Fruit fly (Drosophila melanogaster) whole organism, wandering third instar larva: ENCODE results near the gene Ost48.

Experiments used
- CrebA ChIP-seq: fragments of 200-800 bp; sonication (Bioruptor generic); optimal IDR thresholded peaks from 2 replicates; lab custom pipeline; 2016; ENCODE audit warnings: missing biosample characterization, mild to moderate bottlenecking, missing genetic modification characterization, borderline replicate concordance
- Dif ChIP-seq: fragments of 200-275, 200-300 bp; sonication (Bioruptor generic); optimal IDR thresholded peaks from 2 replicates; lab custom pipeline; 2018; ENCODE audit warnings: missing biosample characterization, missing genetic modification characterization; ENCODE audit not compliant: partially characterized antibody
- GATAd ChIP-seq: sonication (Bioruptor generic); optimal IDR thresholded peaks from 2 replicates; lab custom pipeline; 2016; ENCODE audit warnings: missing biosample characterization, missing genetic modification characterization
- Hr78 ChIP-seq: fragments of >200 bp; optimal IDR thresholded peaks from 2 replicates; lab custom pipeline; 2017; ENCODE audit warnings: missing biosample characterization, missing genetic modification characterization
- Hr83 ChIP-seq: fragments of 200-300 bp; sonication (Bioruptor generic); optimal IDR thresholded peaks from 2 replicates; lab custom pipeline; 2016; ENCODE audit warnings: missing biosample characterization, mild to moderate bottlenecking, missing genetic modification characterization, moderate library complexity; ENCODE audit not compliant: poor library complexity, severe bottlenecking
- Jra ChIP-seq: sonication (Bioruptor generic); optimal IDR thresholded peaks from 2 replicates; lab custom pipeline; 2016; ENCODE audit warnings: missing biosample characterization, missing genetic modification characterization
- Mio ChIP-seq: sonication (Bioruptor generic); optimal IDR thresholded peaks from 2 replicates; lab custom pipeline; 2016; ENCODE audit warnings: missing biosample characterization, missing genetic modification characterization
- Myc ChIP-seq: fragments of >200 bp; optimal IDR thresholded peaks from 2 replicates; lab custom pipeline; 2017
- N ChIP-seq: fragments of >200 bp; optimal IDR thresholded peaks from 2 replicates; lab custom pipeline; 2018; ENCODE audit warnings: missing biosample characterization, missing external identifiers, missing genetic modification characterization
- OdsH ChIP-seq: fragments of 200-800 bp; sonication (Bioruptor generic); optimal IDR thresholded peaks from 2 replicates; lab custom pipeline; 2016; ENCODE audit warnings: missing biosample characterization, mild to moderate bottlenecking, missing genetic modification characterization
- Rel ChIP-seq, 2 experiments: fragments of 200-800 bp; sonication (Bioruptor generic) in 1 of 2; optimal IDR thresholded peaks; 2 replicates in 1 of 2; 3 replicates in 1 of 2; lab custom pipeline; 2016 to 2019; ENCODE audit warnings: mild to moderate bottlenecking in 2 of 2, missing biosample characterization in 2 of 2, missing genetic modification characterization in 2 of 2, moderate library complexity in 1 of 2
- Sp1 ChIP-seq: fragments of 200-800 bp; sonication (Bioruptor generic); optimal IDR thresholded peaks from 3 replicates; lab custom pipeline; 2019; ENCODE audit warnings: missing biosample characterization, mild to moderate bottlenecking, missing genetic modification characterization, moderate library complexity
- brk ChIP-seq: fragments of 200-800 bp; sonication (Bioruptor generic); optimal IDR thresholded peaks from 2 replicates; lab custom pipeline; 2016; ENCODE audit warnings: missing biosample characterization, mild to moderate bottlenecking, missing genetic modification characterization
- dl ChIP-seq, 2 experiments: fragments of 175-275, 200-275 bp in 1 of 2; fragments of 200-275 bp in 1 of 2; sonication (Bioruptor generic); optimal IDR thresholded peaks; lab custom pipeline; 2018; ENCODE audit warnings: mild to moderate bottlenecking in 2 of 2, missing biosample characterization in 2 of 2, missing genetic modification characterization in 2 of 2, moderate library complexity in 2 of 2; ENCODE audit not compliant: partially characterized antibody in 2 of 2, insufficient read depth in 1 of 2
- dmrt93B ChIP-seq: fragments of 200-800 bp; sonication (Bioruptor generic); optimal IDR thresholded peaks from 2 replicates; lab custom pipeline; 2018; ENCODE audit warnings: missing biosample characterization, mild to moderate bottlenecking, missing genetic modification characterization
- ey ChIP-seq: fragments of 200-800 bp; sonication (Bioruptor generic); optimal IDR thresholded peaks from 2 replicates; lab custom pipeline; 2016; ENCODE audit warnings: missing biosample characterization, missing genetic modification characterization
- foxo ChIP-seq, 2 experiments: fragments of 200-800 bp; sonication (Bioruptor generic); optimal IDR thresholded peaks; 2 replicates in 1 of 2; 3 replicates in 1 of 2; lab custom pipeline; 2016 to 2017; ENCODE audit warnings: missing biosample characterization in 2 of 2, missing genetic modification characterization in 2 of 2
- fru ChIP-seq: fragments of 200-800 bp; sonication (Bioruptor generic); optimal IDR thresholded peaks from 3 replicates; lab custom pipeline; 2016; ENCODE audit warnings: missing biosample characterization, mild to moderate bottlenecking, missing genetic modification characterization
- h ChIP-seq: fragments of 200-800 bp; sonication (Bioruptor generic); optimal IDR thresholded peaks from 3 replicates; lab custom pipeline; 2016; ENCODE audit warnings: missing biosample characterization, mild to moderate bottlenecking, missing genetic modification characterization
- jim ChIP-seq: fragments of 175-275, 200-325 bp; sonication (Bioruptor generic); optimal IDR thresholded peaks from 2 replicates; lab custom pipeline; 2016; ENCODE audit warnings: missing biosample characterization, mild to moderate bottlenecking, missing genetic modification characterization
- lola ChIP-seq: fragments of >200 bp; optimal IDR thresholded peaks from 2 replicates; lab custom pipeline; 2017; ENCODE audit warnings: missing biosample characterization, missing genetic modification characterization
- psq ChIP-seq: fragments of 200-800 bp; sonication (Bioruptor generic); optimal IDR thresholded peaks from 3 replicates; lab custom pipeline; 2017; ENCODE audit warnings: missing biosample characterization, mild to moderate bottlenecking, missing genetic modification characterization, moderate library complexity
- rgr ChIP-seq: fragments of 200-800 bp; sonication (Bioruptor generic); optimal IDR thresholded peaks from 3 replicates; lab custom pipeline; 2016; ENCODE audit warnings: missing biosample characterization, mild to moderate bottlenecking, missing genetic modification characterization
- sage ChIP-seq: fragments of 200-800 bp; sonication (Bioruptor generic); optimal IDR thresholded peaks from 2 replicates; lab custom pipeline; 2016; ENCODE audit warnings: missing biosample characterization, mild to moderate bottlenecking, missing genetic modification characterization
- sv ChIP-seq: fragments of 200-800 bp; sonication (Bioruptor generic); optimal IDR thresholded peaks from 3 replicates; lab custom pipeline; 2016; ENCODE audit warnings: missing biosample characterization, missing genetic modification characterization
- usp ChIP-seq: fragments of >200 bp; optimal IDR thresholded peaks from 2 replicates; lab custom pipeline; 2017; ENCODE audit warnings: missing biosample characterization, missing genetic modification characterization
- woc ChIP-seq: sonication (Bioruptor generic); optimal IDR thresholded peaks from 2 replicates; lab custom pipeline; 2016; ENCODE audit warnings: missing biosample characterization, mild to moderate bottlenecking, missing genetic modification characterization

Ost48 gene

dm6 chrX:9163645-9164509 is 5.6 kb upstream of the Ost48 start:
- TF ChIP-seq N (peak; percentile 44), ey (GFP tag; lab: Kevin White, UChicago) (no peak), Rel (GFP tag; optimal IDR thresholded peaks at IDR 0.05; lab: Kevin White, UChicago) (peak; percentile 65), Rel (tag; optimal IDR thresholded peaks at IDR 0.05; lab: Kevin White, UChicago) (peak; percentile 32), GATAd (GFP tag; lab: Kevin White, UChicago) (no peak), jim (GFP tag; lab: Kevin White, UChicago) (no peak), Hr78 (no peak), brk (GFP tag; lab: Kevin White, UChicago) (no peak), h (GFP tag; lab: Kevin White, UChicago) (no peak), dl (GFP tag; optimal IDR thresholded peaks at IDR 0.05; lab: Kevin White, UChicago; ENCODE audit: insufficient read depth in 1 of 2, partially characterized antibody in 2 of 2) (peak; percentile 49 to 56), Sp1 (GFP tag; lab: Kevin White, UChicago) (no peak), Myc (lab: Kevin White, UChicago) (peak; percentile 64), Dif (GFP tag; lab: Kevin White, UChicago) (peak; percentile 85), psq (peak; percentile 50), Jra (no peak)

- TF ChIP-seq sv (GFP tag; lab: Kevin White, UChicago) (no peak), lola (GFP tag; lab: Kevin White, UChicago) (no peak), Jra (peak; percentile 18), woc (GFP tag; lab: Kevin White, UChicago) (no peak), Rel (GFP tag; optimal IDR thresholded peaks at IDR 0.05; lab: Kevin White, UChicago) (no peak), Rel (tag; optimal IDR thresholded peaks at IDR 0.05; lab: Kevin White, UChicago) (peak; percentile 64), Hr83 (GFP tag; lab: Kevin White, UChicago) (peak; percentile 3), Mio (no peak), Dif (GFP tag; lab: Kevin White, UChicago) (no peak), fru (GFP tag; lab: Kevin White, UChicago) (peak; percentile 3), usp (GFP tag; lab: Kevin White, UChicago) (no peak), CrebA (GFP tag; lab: Kevin White, UChicago) (no peak), foxo (GFP tag; optimal IDR thresholded peaks at IDR 0.05; lab: Kevin White, UChicago) (no peak), OdsH (GFP tag; lab: Kevin White, UChicago) (no peak), rgr (GFP tag; lab: Kevin White, UChicago) (peak; percentile 22), dl (GFP tag; optimal IDR thresholded peaks at IDR 0.05; lab: Kevin White, UChicago; ENCODE audit: insufficient read depth in 1 of 2, partially characterized antibody in 2 of 2) (no peak), sage (GFP tag; lab: Kevin White, UChicago) (no peak)
These were observed 4.8 kb upstream of the Ost48 start, which contains the start of gene mei-P26 for dm6 chrX:9163110-9163509. mei-P26 (plus strand) TSS chrX:9163255.

- no peak for TF ChIP-seq psq
- peak; percentile 13 for TF ChIP-seq Myc (lab: Kevin White, UChicago)
- no peak for TF ChIP-seq Rel (GFP tag; optimal IDR thresholded peaks at IDR 0.05; lab: Kevin White, UChicago)
- peak; percentile 97 for TF ChIP-seq Rel (tag; optimal IDR thresholded peaks at IDR 0.05; lab: Kevin White, UChicago)
- TF ChIP-seq sv (GFP tag; lab: Kevin White, UChicago), result no peak
- TF ChIP-seq Hr83 (GFP tag; lab: Kevin White, UChicago), result no peak
- TF ChIP-seq, all 38 proteins: peak for 2
These were observed 3.6 kb upstream of the Ost48 start, which contains the start of the genes Zpr1 and CG44532 for dm6 chrX:9161912-9162311. Zpr1 (minus strand) TSS chrX:9162090. CG44532 (plus strand) TSS chrX:9162092.

- TF ChIP-seq rgr (GFP tag; lab: Kevin White, UChicago) (no peak), h (GFP tag; lab: Kevin White, UChicago) (no peak), dmrt93B (GFP tag; lab: Kevin White, UChicago) (no peak), Hr83 (GFP tag; lab: Kevin White, UChicago) (peak; percentile 36), psq (no peak), Rel (GFP tag; optimal IDR thresholded peaks at IDR 0.05; lab: Kevin White, UChicago) (no peak), Rel (tag; optimal IDR thresholded peaks at IDR 0.05; lab: Kevin White, UChicago) (peak; percentile 11)
- TF ChIP-seq, all 38 proteins: peak for 2
These were observed 1.4 kb upstream of the Ost48 start, which contains the start of gene NdufA3 for dm6 chrX:9159736-9160135. NdufA3 (minus strand) TSS chrX:9160052.
